Worm (Caenorhabditis elegans) whole organism, L3 larva: ENCODE results near the gene R193.2.

ENCODE experiments used
- ZK546.5 ChIP-seq: sonication (generic microtip); optimal IDR thresholded peaks from 2 replicates; lab custom pipeline; 2017; ENCODE audit warnings: missing biosample characterization, missing genetic modification characterization
- aly-2 ChIP-seq: fragments of 150-350 bp; optimal IDR thresholded peaks from 2 replicates; lab custom pipeline; 2014; ENCODE audit warnings: missing biosample characterization, missing genetic modification characterization
- ceh-28 ChIP-seq: fragments of 150-350 bp; optimal IDR thresholded peaks from 2 replicates; lab custom pipeline; 2014; ENCODE audit warnings: missing biosample characterization, missing genetic modification reagents, missing genetic modification characterization
- daf-12 ChIP-seq: fragments of 150-350 bp; optimal IDR thresholded peaks from 2 replicates; lab custom pipeline; 2014; ENCODE audit warnings: missing biosample characterization, missing genetic modification reagents, missing genetic modification characterization
- elt-1 ChIP-seq: fragments of 150-350 bp; optimal IDR thresholded peaks from 2 replicates; lab custom pipeline; 2014; ENCODE audit warnings: missing biosample characterization, missing genetic modification characterization
- elt-3 ChIP-seq, 3 experiments: fragments of 150-350 bp in 1 of 3; sonication (generic microtip) in 2 of 3; optimal IDR thresholded peaks; 2 replicates in 2 of 3; 4 replicates in 1 of 3; lab custom pipeline; 2014 to 2017; ENCODE audit warnings: missing biosample characterization in 3 of 3, missing genetic modification characterization in 3 of 3
- fkh-10 ChIP-seq: sonication (generic microtip); optimal IDR thresholded peaks from 2 replicates; lab custom pipeline; 2017; ENCODE audit warnings: missing biosample characterization, missing genetic modification reagents, missing genetic modification characterization
- jun-1 ChIP-seq: fragments of 150-350 bp; optimal IDR thresholded peaks from 2 replicates; lab custom pipeline; 2014; ENCODE audit warnings: missing biosample characterization, missing genetic modification reagents, missing genetic modification characterization
- lin-15B ChIP-seq: fragments of 150-350 bp; optimal IDR thresholded peaks from 2 replicates; lab custom pipeline; 2014; ENCODE audit warnings: missing biosample characterization, missing genetic modification characterization
- nhr-11 ChIP-seq: fragments of 150-350 bp; optimal IDR thresholded peaks from 2 replicates; lab custom pipeline; 2014; ENCODE audit warnings: missing biosample characterization, missing genetic modification characterization
- nhr-12 ChIP-seq: fragments of 150-350 bp; optimal IDR thresholded peaks from 2 replicates; lab custom pipeline; 2014; ENCODE audit warnings: missing biosample characterization, missing genetic modification characterization
- pqm-1 ChIP-seq: fragments of 150-350 bp; optimal IDR thresholded peaks from 2 replicates; lab custom pipeline; 2017; ENCODE audit warnings: missing biosample characterization, missing genetic modification characterization, inconsistent platforms
- skn-1 ChIP-seq: fragments of 150-350 bp; optimal IDR thresholded peaks from 2 replicates; lab custom pipeline; 2014; ENCODE audit warnings: missing biosample characterization, missing genetic modification characterization
- unc-39 ChIP-seq: sonication (generic microtip); optimal IDR thresholded peaks from 4 replicates; lab custom pipeline; 2017; ENCODE audit warnings: missing biosample characterization, missing genetic modification characterization

DNA sequence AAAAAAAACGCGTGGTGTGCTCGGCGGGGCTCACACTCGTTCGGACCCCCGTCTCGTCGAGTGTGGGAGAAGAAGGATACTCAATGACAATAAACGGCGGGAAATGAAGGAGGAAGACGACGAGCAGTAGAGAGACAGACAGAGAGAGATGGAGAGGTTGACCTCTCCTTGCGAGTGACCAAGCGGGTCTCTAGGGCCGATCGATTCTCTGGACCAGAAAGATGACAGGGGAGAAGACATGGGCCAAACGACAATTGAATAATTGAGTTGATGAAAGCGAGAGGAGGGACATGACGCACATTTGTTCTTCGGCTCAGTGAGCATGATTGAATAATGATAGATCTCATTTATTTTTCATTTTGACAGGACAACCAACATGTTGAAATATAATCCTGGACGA lies 28.1 kb downstream of the R193.2 start:
- no peak for TF ChIP-seq unc-39 (tag; lab: Kevin White, UChicago)
- no peak for TF ChIP-seq nhr-12
- TF ChIP-seq elt-1 (tag; lab: Kevin White, UChicago) = no peak
- no peak for TF ChIP-seq aly-2 (tag; lab: Kevin White, UChicago)
- TF ChIP-seq skn-1 (tag; lab: Kevin White, UChicago) = no peak
- TF ChIP-seq fkh-10 (GFP tag; lab: Kevin White, UChicago) = no peak
- TF ChIP-seq elt-3 (tag; optimal IDR thresholded peaks at IDR 0.05; lab: Kevin White, UChicago) = no peak
- no peak for TF ChIP-seq ceh-28 (tag; lab: Kevin White, UChicago)
- TF ChIP-seq jun-1 = no peak
- no peak for TF ChIP-seq daf-12
- no peak for TF ChIP-seq ZK546.5 (tag; lab: Kevin White, UChicago)
- no peak for TF ChIP-seq lin-15B
- no peak for TF ChIP-seq nhr-11 (tag; lab: Kevin White, UChicago)
- TF ChIP-seq pqm-1 = no peak
